Worm (Caenorhabditis elegans) whole organism, midembryonic: Measurements from ENCODE around the gene rps-1.

Experiments
- T22C8.4 ChIP-seq: fragments of 200-800 bp; sonication (Bioruptor generic); IDR thresholded peaks from 2 replicates; pipeline ENCODE4 v1.3.6; 2022; ENCODE audit warnings: missing genetic modification characterization, missing compliant biosample characterization
- cog-1 ChIP-seq: sonication (generic microtip); optimal IDR thresholded peaks from 2 replicates; lab custom pipeline; 2016; ENCODE audit warnings: missing genetic modification characterization, missing compliant biosample characterization
- tab-1 ChIP-seq: fragments of 200-800 bp; sonication (Bioruptor generic); IDR thresholded peaks from 2 replicates; pipeline ENCODE4 v1.3.6; 2022; ENCODE audit warnings: missing genetic modification characterization, missing compliant biosample characterization

- TF ChIP-seq cog-1 (tag; lab: Kevin White, UChicago) (no peak), T22C8.4 (GFP tag; lab: Robert Waterston, UW) (no peak), tab-1 (no peak)
These were observed 50.3 kb downstream of the rps-1 start for ce11 chrIII:4525998-4526397.
